Fruit fly (Drosophila melanogaster) whole organism, embryonic: ENCODE measurements around the gene Sem1.
A peak's percentile ranks its signal among the peaks of the same experiment; 100 is the strongest.

Source experiments
- Aef1 ChIP-seq: fragments of 200-800 bp; sonication (Bioruptor generic); IDR thresholded peaks from 3 replicates; pipeline ENCODE4 v1.3.6; 2022; ENCODE audit warnings: missing biosample characterization, missing genetic modification characterization
- Bgb ChIP-seq: fragments of 200-800 bp; sonication (Bioruptor generic); IDR thresholded peaks from 2 replicates; pipeline ENCODE4 v1.3.6; 2022; ENCODE audit warnings: missing biosample characterization, missing genetic modification characterization; ENCODE audit not compliant: partially characterized antibody
- CG11456 ChIP-seq: fragments of 200-800 bp; sonication (Bioruptor generic); IDR thresholded peaks from 3 replicates; pipeline ENCODE4 v1.3.6; 2022; ENCODE audit warnings: missing biosample characterization, missing genetic modification characterization
- CG12299 ChIP-seq: fragments of 200-800 bp; sonication (Bioruptor generic); optimal IDR thresholded peaks from 2 replicates; lab custom pipeline; 2018; ENCODE audit warnings: missing biosample characterization, mild to moderate bottlenecking, missing genetic modification characterization
- CG14441 ChIP-seq: fragments of 200-800 bp; sonication (Bioruptor generic); IDR thresholded peaks from 2 replicates; pipeline ENCODE4 v1.3.6; 2022; ENCODE audit warnings: missing biosample characterization, missing genetic modification characterization
- CG17359 ChIP-seq: fragments of 200-800 bp; sonication (Bioruptor generic); optimal IDR thresholded peaks from 3 replicates; lab custom pipeline; 2018; ENCODE audit warnings: missing biosample characterization, mild to moderate bottlenecking, missing genetic modification characterization, moderate library complexity
- CG3065 ChIP-seq: fragments of 200-800 bp; sonication (Bioruptor generic); optimal IDR thresholded peaks from 2 replicates; lab custom pipeline; 2016; ENCODE audit warnings: missing biosample characterization, missing genetic modification characterization
- CG3163 ChIP-seq: fragments of 200-800 bp; sonication (Bioruptor generic); optimal IDR thresholded peaks from 3 replicates; lab custom pipeline; 2016; ENCODE audit warnings: missing biosample characterization, missing genetic modification characterization
- CG3407 ChIP-seq: fragments of 200-800 bp; sonication (Bioruptor generic); optimal IDR thresholded peaks from 2 replicates; lab custom pipeline; 2018; ENCODE audit warnings: missing biosample characterization, mild to moderate bottlenecking, missing genetic modification characterization
- CG4424 ChIP-seq: fragments of 200-800 bp; sonication (Bioruptor generic); optimal IDR thresholded peaks from 3 replicates; lab custom pipeline; 2016; ENCODE audit warnings: missing biosample characterization, missing genetic modification characterization
- CG6272 ChIP-seq: fragments of 200-800 bp; sonication (Bioruptor generic); IDR thresholded peaks from 2 replicates; pipeline ENCODE4 v1.3.6; 2022; ENCODE audit warnings: missing biosample characterization, missing genetic modification characterization
- CG9932 ChIP-seq: fragments of 200-800 bp; sonication (Bioruptor generic); IDR thresholded peaks from 2 replicates; pipeline ENCODE4 v1.3.6; 2022; ENCODE audit warnings: missing biosample characterization, missing genetic modification characterization
- CHES-1-like ChIP-seq: fragments of 200-800 bp; sonication (Bioruptor generic); optimal IDR thresholded peaks from 2 replicates; lab custom pipeline; 2016; ENCODE audit warnings: missing biosample characterization, missing genetic modification characterization
- D ChIP-seq, 2 experiments: fragments of 200-800 bp in 1 of 2; fragments of >200 bp in 1 of 2; sonication (Bioruptor generic) in 1 of 2; optimal IDR thresholded peaks; 2 replicates in 1 of 2; 3 replicates in 1 of 2; lab custom pipeline; 2017; ENCODE audit warnings: mild to moderate bottlenecking in 1 of 2, missing biosample characterization in 1 of 2, missing genetic modification characterization in 1 of 2, missing genetic modification reagents in 1 of 2
- Dbx ChIP-seq: fragments of 200-800 bp; sonication (Bioruptor generic); IDR thresholded peaks from 3 replicates; pipeline ENCODE4 v1.3.6; 2022; ENCODE audit warnings: missing biosample characterization, missing genetic modification characterization
- E2f1 ChIP-seq: fragments of 200-800 bp; sonication (Bioruptor generic); IDR thresholded peaks from 2 replicates; pipeline ENCODE4 v1.3.6; 2022; ENCODE audit warnings: missing biosample characterization, missing genetic modification characterization
- H2.0 ChIP-seq: fragments of 200-800 bp; sonication (Bioruptor generic); IDR thresholded peaks from 2 replicates; pipeline ENCODE4 v1.3.6; 2022; ENCODE audit warnings: missing biosample characterization, missing genetic modification characterization
- Oli ChIP-seq: fragments of 200-800 bp; sonication (Bioruptor generic); optimal IDR thresholded peaks from 2 replicates; lab custom pipeline; 2018; ENCODE audit warnings: missing biosample characterization, mild to moderate bottlenecking, missing genetic modification characterization, moderate library complexity
- Ravus ChIP-seq: fragments of 200-800 bp; sonication (Bioruptor generic); IDR thresholded peaks from 2 replicates; pipeline ENCODE4 v1.3.6; 2022; ENCODE audit warnings: missing biosample characterization, missing genetic modification characterization
- Trl ChIP-seq, 3 experiments: fragments of >200 bp in 2 of 3; fragments of 200-800 bp in 1 of 3; sonication (Bioruptor generic) in 1 of 3; optimal IDR thresholded peaks; 2 replicates in 1 of 3; 3 replicates in 2 of 3; lab custom pipeline; 2016 to 2017; ENCODE audit warnings: missing biosample characterization in 1 of 3, missing genetic modification characterization in 1 of 3
- Xbp1 ChIP-seq: fragments of 200-800 bp; sonication (Bioruptor generic); optimal IDR thresholded peaks from 3 replicates; lab custom pipeline; 2016; ENCODE audit warnings: missing biosample characterization, mild to moderate bottlenecking, missing genetic modification characterization
- ash1 ChIP-seq: fragments of 200-800 bp; sonication (Bioruptor generic); optimal IDR thresholded peaks from 2 replicates; lab custom pipeline; 2018; ENCODE audit warnings: missing biosample characterization, mild to moderate bottlenecking, missing genetic modification characterization
- crc ChIP-seq: fragments of 200-800 bp; sonication (Bioruptor generic); optimal IDR thresholded peaks from 2 replicates; lab custom pipeline; 2016; ENCODE audit warnings: missing biosample characterization, missing genetic modification characterization
- cwo ChIP-seq: fragments of 200-800 bp; sonication (Bioruptor generic); optimal IDR thresholded peaks from 3 replicates; lab custom pipeline; 2017; ENCODE audit warnings: missing biosample characterization, missing genetic modification characterization, mild to moderate bottlenecking, moderate library complexity, missing genetic modification reagents
- dmrt11E ChIP-seq: fragments of 200-800 bp; sonication (Bioruptor generic); optimal IDR thresholded peaks from 3 replicates; lab custom pipeline; 2018; ENCODE audit warnings: missing biosample characterization, mild to moderate bottlenecking, missing genetic modification characterization, moderate library complexity
- fru ChIP-seq: fragments of >200 bp; optimal IDR thresholded peaks from 2 replicates; lab custom pipeline; 2017
- fu2 ChIP-seq: fragments of 200-800 bp; sonication (Bioruptor generic); optimal IDR thresholded peaks from 2 replicates; lab custom pipeline; 2016; ENCODE audit warnings: missing biosample characterization, missing genetic modification characterization
- grn ChIP-seq: fragments of 200-800 bp; sonication (Bioruptor generic); optimal IDR thresholded peaks from 3 replicates; lab custom pipeline; 2017; ENCODE audit warnings: missing biosample characterization, missing genetic modification characterization
- gro ChIP-seq: fragments of 200-800 bp; sonication (Bioruptor generic); optimal IDR thresholded peaks from 2 replicates; lab custom pipeline; 2016; ENCODE audit warnings: missing biosample characterization, missing genetic modification characterization
- hth ChIP-seq: fragments of >200 bp; optimal IDR thresholded peaks from 2 replicates; lab custom pipeline; 2017; ENCODE audit warnings: inconsistent platforms
- inv ChIP-seq: fragments of 200-800 bp; sonication (Bioruptor generic); IDR thresholded peaks from 2 replicates; pipeline ENCODE4 v1.3.6; 2022; ENCODE audit warnings: missing biosample characterization, missing genetic modification characterization; ENCODE audit not compliant: partially characterized antibody
- kah ChIP-seq: fragments of 200-800 bp; sonication (Bioruptor generic); optimal IDR thresholded peaks from 2 replicates; lab custom pipeline; 2018; ENCODE audit warnings: missing biosample characterization, mild to moderate bottlenecking, missing genetic modification characterization
- lilli ChIP-seq: fragments of 200-800 bp; sonication (Bioruptor generic); optimal IDR thresholded peaks from 3 replicates; lab custom pipeline; 2016; ENCODE audit warnings: missing biosample characterization, missing genetic modification characterization
- mirr ChIP-seq: fragments of 200-800 bp; sonication (Bioruptor generic); optimal IDR thresholded peaks from 3 replicates; lab custom pipeline; 2018; ENCODE audit warnings: missing biosample characterization, mild to moderate bottlenecking, missing genetic modification characterization
- pros ChIP-seq: fragments of 200-800 bp; sonication (Bioruptor generic); optimal IDR thresholded peaks from 3 replicates; lab custom pipeline; 2019; ENCODE audit warnings: missing biosample characterization, mild to moderate bottlenecking, missing genetic modification characterization, moderate library complexity
- repo ChIP-seq: fragments of 200-800 bp; sonication (Bioruptor generic); optimal IDR thresholded peaks from 2 replicates; lab custom pipeline; 2016; ENCODE audit warnings: missing biosample characterization, missing genetic modification characterization
- sisA ChIP-seq: fragments of 200-800 bp; sonication (Bioruptor generic); IDR thresholded peaks from 2 replicates; pipeline ENCODE4 v1.3.6; 2022; ENCODE audit warnings: missing biosample characterization, missing genetic modification characterization
- slbo ChIP-seq: fragments of 200-800 bp; sonication (Bioruptor generic); IDR thresholded peaks from 2 replicates; pipeline ENCODE4 v1.3.6; 2022; ENCODE audit warnings: missing biosample characterization, missing genetic modification characterization
- sob ChIP-seq: fragments of 200-800 bp; sonication (Bioruptor generic); IDR thresholded peaks from 2 replicates; pipeline ENCODE4 v1.3.6; 2022; ENCODE audit warnings: missing biosample characterization, missing genetic modification characterization
- sr ChIP-seq: fragments of 200-800 bp; sonication (Bioruptor generic); IDR thresholded peaks from 3 replicates; pipeline ENCODE4 v1.3.6; 2022; ENCODE audit warnings: missing biosample characterization, missing genetic modification characterization
- tin ChIP-seq: fragments of 200-800 bp; sonication (Bioruptor generic); optimal IDR thresholded peaks from 3 replicates; lab custom pipeline; 2016; ENCODE audit warnings: missing biosample characterization, missing genetic modification characterization
- tup ChIP-seq: fragments of 200-800 bp; sonication (Bioruptor generic); optimal IDR thresholded peaks from 2 replicates; lab custom pipeline; 2016; ENCODE audit warnings: missing biosample characterization, mild to moderate bottlenecking, missing genetic modification characterization, moderate library complexity
- tx ChIP-seq: fragments of 200-800 bp; sonication (Bioruptor generic); optimal IDR thresholded peaks from 2 replicates; lab custom pipeline; 2016; ENCODE audit warnings: missing biosample characterization, missing genetic modification characterization

Gene Sem1

DNA sequence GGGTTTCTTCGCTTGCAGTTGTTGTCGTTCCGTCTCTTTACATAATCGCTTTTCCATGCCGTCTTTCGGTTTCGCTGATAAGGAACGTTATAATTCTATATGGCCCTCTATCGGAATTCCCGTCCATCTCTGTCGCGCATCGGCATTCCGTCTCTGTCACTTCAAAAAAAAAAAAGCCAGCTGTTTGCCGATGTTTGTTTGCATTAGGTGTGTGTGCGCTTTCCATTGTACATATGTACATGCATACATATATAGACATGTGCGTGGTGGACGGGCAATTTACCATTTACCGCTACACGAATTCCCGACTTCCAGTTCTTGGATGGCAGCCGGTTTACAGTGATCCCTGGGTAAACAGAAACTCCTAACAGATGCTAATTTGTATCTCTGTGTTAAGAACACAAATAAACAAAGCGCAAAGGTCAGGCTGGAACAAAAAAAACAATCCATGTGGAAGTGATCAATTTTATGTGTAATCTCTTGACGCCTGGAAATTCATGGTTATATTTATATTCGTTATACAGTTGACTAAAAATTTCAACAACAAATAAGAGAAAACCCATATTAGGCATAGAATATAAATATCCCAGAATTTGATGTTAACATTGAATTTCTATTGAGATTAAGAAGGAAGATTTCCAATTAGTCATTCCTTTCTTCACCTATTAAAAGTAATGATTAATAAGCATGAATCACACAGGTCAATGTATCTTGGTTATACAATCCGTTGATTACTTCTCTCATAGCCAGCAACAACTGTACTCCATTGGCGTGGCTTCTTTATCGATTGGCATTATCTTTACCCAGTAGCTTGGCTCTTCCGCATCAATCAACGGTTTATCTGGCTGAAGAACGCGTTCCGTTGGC, 20.5 kb upstream of the Sem1 start (continued):
- peak; percentile 20 for TF ChIP-seq pros (GFP tag; lab: Kevin White, UChicago)
- peak; percentile 20 for TF ChIP-seq CG3163 (GFP tag; lab: Kevin White, UChicago)
- no peak for TF ChIP-seq D (optimal IDR thresholded peaks at IDR 0.05; lab: Kevin White, UChicago)
- TF ChIP-seq D (GFP tag; optimal IDR thresholded peaks at IDR 0.05; lab: Kevin White, UChicago), result peak; percentile 8
- TF ChIP-seq fu2, result no peak
- no peak for TF ChIP-seq tx (GFP tag; lab: Kevin White, UChicago)
- peak; percentile 52 for TF ChIP-seq dmrt11E (tag; lab: Kevin White, UChicago)
- no peak for TF ChIP-seq CG4424 (GFP tag; lab: Kevin White, UChicago)
- no peak for TF ChIP-seq tup (GFP tag; lab: Kevin White, UChicago)
- no peak for TF ChIP-seq ash1 (GFP tag; lab: Kevin White, UChicago)
- no peak for TF ChIP-seq gro
- no peak for TF ChIP-seq kah (GFP tag; lab: Kevin White, UChicago)
- no peak for TF ChIP-seq Bgb (GFP tag; lab: Robert Waterston, UW)
- TF ChIP-seq CG12299 (tag; lab: Kevin White, UChicago), result peak; percentile 41
- no peak for TF ChIP-seq Aef1
- peak; percentile 45 for TF ChIP-seq CG17359
- TF ChIP-seq Dbx, result no peak
- no peak for TF ChIP-seq Trl (optimal IDR thresholded peaks at IDR 0.05; lab: Kevin White, UChicago)
- peak; percentile 17 for TF ChIP-seq Trl (GFP tag; optimal IDR thresholded peaks at IDR 0.05; lab: Kevin White, UChicago)
- TF ChIP-seq hth (lab: Kevin White, UChicago), result no peak
- peak; percentile 61 for TF ChIP-seq CG3407
- no peak for TF ChIP-seq CG6272 (GFP tag; lab: Robert Waterston, UW)
- TF ChIP-seq CG14441 (GFP tag; lab: Robert Waterston, UW), result no peak
- TF ChIP-seq sisA (GFP tag; lab: Robert Waterston, UW), result no peak
- no peak for TF ChIP-seq crc (GFP tag; lab: Kevin White, UChicago)
- TF ChIP-seq CHES-1-like, result no peak
- no peak for TF ChIP-seq CG11456 (GFP tag; lab: Robert Waterston, UW)
- TF ChIP-seq mirr (GFP tag; lab: Kevin White, UChicago), result no peak
- TF ChIP-seq sob (GFP tag; lab: Robert Waterston, UW), result peak; percentile 32; the same call in 1 of the 2 replicates
- TF ChIP-seq sr (GFP tag; lab: Robert Waterston, UW), result peak; percentile 46; the same call in 1 of the 3 replicates
- TF ChIP-seq fru (lab: Kevin White, UChicago), result no peak
- no peak for TF ChIP-seq cwo (GFP tag; lab: Kevin White, UChicago)
- no peak for TF ChIP-seq CG3065 (GFP tag; lab: Kevin White, UChicago)
- no peak for TF ChIP-seq slbo (GFP tag; lab: Robert Waterston, UW)
- peak; percentile 24 for TF ChIP-seq lilli (GFP tag; lab: Kevin White, UChicago)
- no peak for TF ChIP-seq CG9932 (GFP tag; lab: Robert Waterston, UW)
- peak; percentile 32 for TF ChIP-seq Oli (tag; lab: Kevin White, UChicago)
- TF ChIP-seq E2f1 (GFP tag; lab: Robert Waterston, UW), result no peak
- no peak for TF ChIP-seq inv (GFP tag; lab: Robert Waterston, UW)
- TF ChIP-seq repo (GFP tag; lab: Kevin White, UChicago), result no peak
- TF ChIP-seq H2.0 (GFP tag; lab: Robert Waterston, UW), result no peak
- TF ChIP-seq grn (GFP tag; lab: Kevin White, UChicago), result peak; percentile 25
- TF ChIP-seq Xbp1 (GFP tag; lab: Kevin White, UChicago), result no peak
- TF ChIP-seq Ravus (GFP tag; lab: Robert Waterston, UW), result no peak
- no peak for TF ChIP-seq tin
